Fruit fly (Drosophila melanogaster): ENCODE results near the gene loaf.

DNA sequence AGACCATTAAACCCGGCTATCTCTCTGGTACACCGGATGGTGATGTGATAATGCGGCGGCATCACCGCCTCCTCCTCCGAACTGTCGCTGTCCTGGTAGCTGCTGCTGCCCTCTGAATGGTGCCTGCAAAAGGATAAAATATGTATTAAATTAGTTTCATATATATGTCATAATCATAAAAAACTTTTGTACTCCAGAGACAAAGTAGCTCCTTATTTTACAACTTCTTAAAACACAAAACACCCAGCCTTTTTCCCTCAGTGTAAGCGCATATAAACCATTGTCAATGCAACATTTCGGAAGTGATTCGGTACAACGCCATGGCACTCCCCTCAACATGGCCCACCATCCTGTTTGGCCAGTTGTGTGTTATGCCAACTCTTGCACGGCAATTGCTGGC is 64.3 kb downstream of the loaf start:
- no peak for TF ChIP-seq psq (optimal IDR thresholded peaks at IDR 0.05)
- TF ChIP-seq usp (GFP tag; optimal IDR thresholded peaks at IDR 0.05) = no peak
- TF ChIP-seq pan (optimal IDR thresholded peaks at IDR 0.05) = no peak

All from whole organism.